Worm (Caenorhabditis elegans) whole organism, mixed stage, embryonic: ENCODE measurements around the gene F23F1.6.

Experiments used
- mab-5 ChIP-seq: fragments of 150-350 bp; optimal IDR thresholded peaks from 2 replicates; lab custom pipeline; 2014; ENCODE audit warnings: missing biosample characterization, missing genetic modification characterization
- nhr-237 ChIP-seq: fragments of 150-350 bp; optimal IDR thresholded peaks from 2 replicates; lab custom pipeline; 2014; ENCODE audit warnings: missing biosample characterization, missing genetic modification characterization
- pha-4 ChIP-seq: fragments of 150-350 bp; optimal IDR thresholded peaks from 2 replicates; lab custom pipeline; 2018; ENCODE audit warnings: missing biosample characterization, missing genetic modification reagents, missing genetic modification characterization
- snpc-4 ChIP-seq: fragments of 150-350 bp; optimal IDR thresholded peaks from 2 replicates; lab custom pipeline; 2014; ENCODE audit warnings: missing biosample characterization, missing genetic modification characterization
- ztf-11 ChIP-seq: fragments of 150-350 bp; optimal IDR thresholded peaks from 2 replicates; lab custom pipeline; 2014; ENCODE audit warnings: missing biosample characterization, missing genetic modification characterization

DNA sequence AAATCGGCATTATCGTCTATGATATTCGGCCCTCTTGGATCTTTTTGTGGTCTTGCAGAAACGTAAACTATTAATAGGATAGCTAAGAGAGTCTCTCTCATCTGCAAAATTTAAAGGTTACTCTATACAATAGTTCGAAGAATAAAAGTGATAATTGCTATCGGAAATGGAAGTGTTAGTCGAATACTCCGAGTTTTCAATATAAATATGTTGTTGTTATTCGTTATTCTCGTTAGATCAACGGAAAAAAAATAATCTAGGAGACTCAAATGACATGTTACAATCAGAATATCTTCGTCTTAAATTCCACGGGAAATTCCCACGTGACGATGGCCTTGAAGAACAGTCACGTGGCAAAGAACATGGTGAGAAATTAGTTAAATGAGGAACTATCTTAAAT, 18.1 kb upstream of the F23F1.6 start, which contains the start of gene tre-5:
- no peak for TF ChIP-seq nhr-237 (tag; lab: Kevin White, UChicago)
- TF ChIP-seq snpc-4, result no peak
- TF ChIP-seq ztf-11, result no peak
- TF ChIP-seq pha-4, result no peak
- TF ChIP-seq mab-5, result no peak
